Worm (Caenorhabditis elegans) whole organism, young adult: Measurements from ENCODE around the gene str-159.

Experiments
- B0019.2 ChIP-seq: fragments of 200-800 bp; sonication (Bioruptor generic); conservative IDR thresholded peaks from 2 replicates; pipeline ENCODE4 v1.3.6; 2022; ENCODE audit warnings: missing genetic modification reagents, missing genetic modification characterization, missing compliant biosample characterization
- C17E4.6 ChIP-seq: fragments of 200-800 bp; sonication (Bioruptor generic); IDR thresholded peaks from 2 replicates; pipeline ENCODE4 v1.3.6; 2022; ENCODE audit warnings: missing genetic modification reagents, missing genetic modification characterization, missing compliant biosample characterization
- D2030.7 ChIP-seq: fragments of 200-800 bp; sonication (Bioruptor generic); IDR thresholded peaks from 2 replicates; pipeline ENCODE4 v1.3.6; 2022; ENCODE audit warnings: missing genetic modification reagents, missing genetic modification characterization, missing compliant biosample characterization
- F23B12.7 ChIP-seq: sonication (generic microtip); optimal IDR thresholded peaks from 2 replicates; lab custom pipeline; 2017; ENCODE audit warnings: missing genetic modification characterization, mild to moderate bottlenecking, missing compliant biosample characterization, antibody characterized with exemption, moderate library complexity; ENCODE audit not compliant: insufficient read depth
- F33H1.4 ChIP-seq: fragments of 200-800 bp; sonication (Bioruptor generic); IDR thresholded peaks from 2 replicates; pipeline ENCODE4 v1.3.6; 2022; ENCODE audit warnings: missing genetic modification reagents, missing genetic modification characterization, missing compliant biosample characterization
- F49E8.2 ChIP-seq: sonication (generic microtip); optimal IDR thresholded peaks from 3 replicates; lab custom pipeline; 2017; ENCODE audit warnings: missing genetic modification characterization, mild to moderate bottlenecking, missing compliant biosample characterization, antibody characterized with exemption, moderate library complexity; ENCODE audit not compliant: insufficient read depth
- Y95B8A.8 ChIP-seq: fragments of 200-800 bp; sonication (Bioruptor generic); IDR thresholded peaks from 2 replicates; pipeline ENCODE4 v1.3.6; 2022; ENCODE audit warnings: missing genetic modification reagents, missing genetic modification characterization, missing compliant biosample characterization
- akir-1 ChIP-seq: fragments of 200-800 bp; sonication (Bioruptor generic); optimal IDR thresholded peaks from 2 replicates; lab custom pipeline; 2018; ENCODE audit warnings: mild to moderate bottlenecking, missing genetic modification characterization, moderate library complexity, missing compliant biosample characterization
- atf-7 ChIP-seq: sonication (generic microtip); optimal IDR thresholded peaks from 2 replicates; lab custom pipeline; 2017; ENCODE audit warnings: mild to moderate bottlenecking, missing genetic modification characterization, missing compliant biosample characterization
- attf-3 ChIP-seq: fragments of 200-800 bp; sonication (Bioruptor generic); conservative IDR thresholded peaks from 2 replicates; pipeline ENCODE4 v1.3.6; 2022; ENCODE audit warnings: missing genetic modification reagents, missing genetic modification characterization, missing compliant biosample characterization
- attf-6 ChIP-seq: fragments of 200-800 bp; sonication (Bioruptor generic); IDR thresholded peaks from 2 replicates; pipeline ENCODE4 v1.3.6; 2022; ENCODE audit warnings: missing genetic modification reagents, missing genetic modification characterization, missing compliant biosample characterization
- ceh-100 ChIP-seq: fragments of 200-800 bp; sonication (Bioruptor generic); IDR thresholded peaks from 2 replicates; pipeline ENCODE4 v1.3.6; 2022; ENCODE audit warnings: missing genetic modification reagents, missing genetic modification characterization, missing compliant biosample characterization
- ceh-27 ChIP-seq: fragments of 200-800 bp; sonication (Bioruptor generic); optimal IDR thresholded peaks from 2 replicates; lab custom pipeline; 2018; ENCODE audit warnings: mild to moderate bottlenecking, missing genetic modification characterization, moderate library complexity, missing compliant biosample characterization
- ceh-58 ChIP-seq: fragments of 200-800 bp; sonication (Bioruptor generic); IDR thresholded peaks from 2 replicates; pipeline ENCODE4 v1.3.6; 2022; ENCODE audit warnings: missing genetic modification characterization, missing compliant biosample characterization
- ceh-91 ChIP-seq: fragments of 200-800 bp; sonication (Bioruptor generic); IDR thresholded peaks from 2 replicates; pipeline ENCODE4 v1.3.6; 2022; ENCODE audit warnings: missing genetic modification reagents, missing genetic modification characterization, missing compliant biosample characterization
- die-1 ChIP-seq: sonication (generic microtip); optimal IDR thresholded peaks from 2 replicates; lab custom pipeline; 2016; ENCODE audit warnings: missing genotype, mild to moderate bottlenecking, missing genetic modification characterization, missing compliant biosample characterization
- egl-44 ChIP-seq: fragments of 200-800 bp; sonication (Bioruptor generic); IDR thresholded peaks from 2 replicates; pipeline ENCODE4 v1.3.6; 2022; ENCODE audit warnings: missing genetic modification reagents, missing genetic modification characterization, missing compliant biosample characterization
- ekl-4 ChIP-seq: fragments of 200-800 bp; sonication (Bioruptor generic); IDR thresholded peaks from 2 replicates; pipeline ENCODE4 v1.3.6; 2022; ENCODE audit warnings: missing genetic modification reagents, missing genetic modification characterization, missing compliant biosample characterization
- him-1 ChIP-seq: sonication (generic microtip); optimal IDR thresholded peaks from 2 replicates; lab custom pipeline; 2016; ENCODE audit warnings: missing genotype, missing genetic modification reagents, missing genetic modification characterization, missing compliant biosample characterization
- hlh-12 ChIP-seq: sonication (generic microtip); optimal IDR thresholded peaks from 2 replicates; lab custom pipeline; 2016; ENCODE audit warnings: missing genetic modification characterization, missing compliant biosample characterization
- hmg-20 ChIP-seq: fragments of 200-800 bp; sonication (Bioruptor generic); IDR thresholded peaks from 2 replicates; pipeline ENCODE4 v1.3.6; 2022; ENCODE audit warnings: missing genetic modification reagents, missing genetic modification characterization, missing compliant biosample characterization
- hrde-1 ChIP-seq: sonication (generic microtip); optimal IDR thresholded peaks from 2 replicates; lab custom pipeline; 2016; ENCODE audit warnings: missing genetic modification characterization, mild to moderate bottlenecking, missing compliant biosample characterization, moderate library complexity, missing genotype, missing genetic modification reagents, borderline replicate concordance
- hsf-1 ChIP-seq: fragments of 200-800 bp; sonication (Bioruptor generic); IDR thresholded peaks from 2 replicates; pipeline ENCODE4 v1.3.6; 2022; ENCODE audit warnings: missing genetic modification reagents, missing genetic modification characterization, missing compliant biosample characterization
- lin-26 ChIP-seq: fragments of 200-800 bp; sonication (Bioruptor generic); IDR thresholded peaks from 2 replicates; pipeline ENCODE4 v1.3.6; 2022; ENCODE audit warnings: missing genetic modification reagents, missing genetic modification characterization, missing compliant biosample characterization
- lin-40 ChIP-seq: sonication (generic microtip); optimal IDR thresholded peaks from 2 replicates; lab custom pipeline; 2016; ENCODE audit warnings: missing genetic modification characterization, mild to moderate bottlenecking, missing compliant biosample characterization, missing genotype, missing genetic modification reagents
- lin-54 ChIP-seq: fragments of 200-800 bp; sonication (Bioruptor generic); optimal IDR thresholded peaks from 2 replicates; lab custom pipeline; 2018; ENCODE audit warnings: mild to moderate bottlenecking, missing genetic modification characterization, missing compliant biosample characterization
- lsl-1 ChIP-seq: fragments of 200-800 bp; sonication (Bioruptor generic); optimal IDR thresholded peaks from 2 replicates; lab custom pipeline; 2018; ENCODE audit warnings: mild to moderate bottlenecking, missing genetic modification characterization, moderate library complexity, missing compliant biosample characterization
- madf-8 ChIP-seq: fragments of 200-800 bp; sonication (Bioruptor generic); conservative IDR thresholded peaks from 2 replicates; pipeline ENCODE4 v1.3.6; 2022; ENCODE audit warnings: missing genetic modification reagents, missing genetic modification characterization, missing compliant biosample characterization
- mcd-1 ChIP-seq: fragments of 200-800 bp; sonication (Bioruptor generic); IDR thresholded peaks from 2 replicates; pipeline ENCODE4 v1.3.6; 2022; ENCODE audit warnings: missing genetic modification reagents, missing genetic modification characterization, missing compliant biosample characterization
- nhr-120 ChIP-seq: fragments of 200-800 bp; sonication (Bioruptor generic); IDR thresholded peaks from 2 replicates; pipeline ENCODE4 v1.3.6; 2022; ENCODE audit warnings: missing genetic modification characterization, missing compliant biosample characterization
- nhr-80 ChIP-seq: sonication (generic microtip); optimal IDR thresholded peaks from 2 replicates; lab custom pipeline; 2016; ENCODE audit warnings: missing genetic modification characterization, missing compliant biosample characterization
- rec-8 ChIP-seq, 2 experiments: sonication (generic microtip); optimal IDR thresholded peaks; 2 replicates each; lab custom pipeline; 2016; ENCODE audit warnings: mild to moderate bottlenecking in 2 of 2, missing genetic modification characterization in 2 of 2, missing genetic modification reagents in 2 of 2, missing genotype in 2 of 2, missing biosample characterization in 1 of 2, missing compliant biosample characterization in 1 of 2, moderate library complexity in 1 of 2
- repo-1 ChIP-seq: sonication (generic microtip); optimal IDR thresholded peaks from 2 replicates; lab custom pipeline; 2017; ENCODE audit warnings: mild to moderate bottlenecking, missing genetic modification characterization, missing compliant biosample characterization
- rpc-1 ChIP-seq, 2 experiments: fragments of 150-350 bp in 1 of 2; sonication (generic microtip) in 1 of 2; optimal IDR thresholded peaks; 2 replicates each; lab custom pipeline; 2014 to 2018; ENCODE audit warnings: missing biosample characterization in 1 of 2, missing genetic modification characterization in 1 of 2, missing genetic modification reagents in 1 of 2, missing genotype in 1 of 2
- snpc-1.1 ChIP-seq: sonication (generic microtip); optimal IDR thresholded peaks from 2 replicates; lab custom pipeline; 2017; ENCODE audit warnings: missing genetic modification characterization, mild to moderate bottlenecking, missing compliant biosample characterization, antibody characterized with exemption, moderate library complexity, missing genotype, missing genetic modification reagents; ENCODE audit not compliant: insufficient read depth
- snpc-3.4 ChIP-seq: sonication (generic microtip); optimal IDR thresholded peaks from 2 replicates; lab custom pipeline; 2017; ENCODE audit warnings: missing genetic modification characterization, mild to moderate bottlenecking, missing compliant biosample characterization, antibody characterized with exemption, moderate library complexity, missing genotype, missing genetic modification reagents
- snpc-4 ChIP-seq, 5 experiments: fragments of 150-350 bp in 1 of 5; sonication (generic microtip) in 4 of 5; optimal IDR thresholded peaks; 2 replicates each; lab custom pipeline; 2014 to 2018; ENCODE audit warnings: missing genetic modification characterization in 5 of 5, missing biosample characterization in 3 of 5, antibody characterized with exemption in 2 of 5, mild to moderate bottlenecking in 2 of 5, missing compliant biosample characterization in 2 of 5, missing genotype in 2 of 5, moderate library complexity in 2 of 5, missing genetic modification reagents in 1 of 5
- somi-1 ChIP-seq: fragments of 200-800 bp; sonication (Bioruptor generic); optimal IDR thresholded peaks from 2 replicates; lab custom pipeline; 2018; ENCODE audit warnings: mild to moderate bottlenecking, missing genetic modification characterization, missing compliant biosample characterization
- tbp1 ChIP-seq: fragments of 200-800 bp; sonication (Bioruptor generic); optimal IDR thresholded peaks from 2 replicates; lab custom pipeline; 2018; ENCODE audit warnings: mild to moderate bottlenecking, missing genetic modification characterization, missing compliant biosample characterization
- ztf-22 ChIP-seq: fragments of 200-800 bp; sonication (Bioruptor generic); optimal IDR thresholded peaks from 2 replicates; lab custom pipeline; 2018; ENCODE audit warnings: mild to moderate bottlenecking, missing genetic modification characterization, moderate library complexity, missing compliant biosample characterization
- ztf-25 ChIP-seq: fragments of 200-800 bp; sonication (Bioruptor generic); IDR thresholded peaks from 2 replicates; pipeline ENCODE4 v1.3.6; 2022; ENCODE audit warnings: missing genetic modification reagents, missing genetic modification characterization, missing compliant biosample characterization
- ztf-6 ChIP-seq: fragments of 200-800 bp; sonication (Bioruptor generic); IDR thresholded peaks from 2 replicates; pipeline ENCODE4 v1.3.6; 2022; ENCODE audit warnings: missing genetic modification reagents, missing genetic modification characterization, missing compliant biosample characterization

str-159 gene

ce11 chrIV:4880634-4881033, 28.5 kb upstream of the str-159 start (continued):
- TF ChIP-seq F23B12.7 (tag; lab: Kevin White, UChicago) (peak; percentile 73), die-1 (no peak), hmg-20 (GFP tag; lab: Robert Waterston, UW) (no peak; the same call in 1 of the 2 replicates), ceh-58 (GFP tag; lab: Robert Waterston, UW) (no peak), ceh-91 (GFP tag; lab: Robert Waterston, UW) (0 out of 2 replicates have a peak, but pooled peaks have one; percentile 16), ceh-100 (GFP tag; lab: Robert Waterston, UW) (peak; percentile 55), ztf-25 (GFP tag; lab: Robert Waterston, UW) (no peak), egl-44 (0 out of 2 replicates have a peak, but pooled peaks have one; percentile 12), ekl-4 (GFP tag; lab: Robert Waterston, UW) (peak; percentile 87), akir-1 (GFP tag; lab: Kevin White, UChicago) (no peak), ztf-22 (GFP tag; lab: Kevin White, UChicago) (no peak), nhr-80 (tag; lab: Kevin White, UChicago) (no peak), ceh-27 (no peak), atf-7 (tag; lab: Kevin White, UChicago) (no peak), rec-8 (tag; optimal IDR thresholded peaks at IDR 0.05; lab: Kevin White, UChicago) (peak in 1 of 2 experiments; percentile 25), Y95B8A.8 (GFP tag; lab: Robert Waterston, UW) (0 out of 2 replicates have a peak, but pooled peaks have one; percentile 58), ztf-6 (no peak), repo-1 (tag; lab: Kevin White, UChicago) (no peak), lsl-1 (GFP tag; lab: Kevin White, UChicago) (peak; percentile 75), tbp1 (GFP tag; lab: Kevin White, UChicago) (peak; percentile 81), madf-8 (peak; percentile 46), hlh-12 (tag; lab: Kevin White, UChicago) (no peak), attf-6 (GFP tag; lab: Robert Waterston, UW) (peak; percentile 96), mcd-1 (GFP tag; lab: Robert Waterston, UW) (peak; percentile 78), snpc-4 (GFP tag; optimal IDR thresholded peaks at IDR 0.05; lab: Kevin White, UChicago) (peak; percentile 99), snpc-4 (tag; optimal IDR thresholded peaks at IDR 0.05; lab: Kevin White, UChicago) (peak; percentile 98 to 99 (median 98)), lin-40 (tag; lab: Kevin White, UChicago) (no peak), snpc-1.1 (tag; lab: Kevin White, UChicago) (peak; percentile 98), hsf-1 (GFP tag; lab: Robert Waterston, UW) (peak; percentile 73), F49E8.2 (tag; lab: Kevin White, UChicago) (peak; percentile 95), B0019.2 (GFP tag; lab: Robert Waterston, UW) (no peak), F33H1.4 (GFP tag; lab: Robert Waterston, UW) (peak; percentile 65), C17E4.6 (GFP tag; lab: Robert Waterston, UW) (peak; percentile 42; the same call in 1 of the 2 replicates), lin-54 (GFP tag; lab: Kevin White, UChicago) (peak; percentile 73)
- TF ChIP-seq, all 124 proteins: peak for 44

ce11 chrIV:4883984-4884383, 25.2 kb upstream of the str-159 start, which contains the start of gene str-166:
Gene str-166, plus strand, starts transcription at chrIV:4884284.
- TF ChIP-seq ztf-25 (GFP tag; lab: Robert Waterston, UW): no peak

- TF ChIP-seq ztf-25 (GFP tag; lab: Robert Waterston, UW) (0 out of 2 replicates have a peak, but pooled peaks have one; percentile 50), attf-3 (GFP tag; lab: Robert Waterston, UW) (no peak), somi-1 (GFP tag; lab: Kevin White, UChicago) (no peak), lin-26 (GFP tag; lab: Robert Waterston, UW) (peak; percentile 49; the same call in 1 of the 2 replicates), tbp1 (GFP tag; lab: Kevin White, UChicago) (peak; percentile 80), rpc-1 (optimal IDR thresholded peaks at IDR 0.05; lab: Kevin White, UChicago) (peak; percentile 62), rpc-1 (tag; optimal IDR thresholded peaks at IDR 0.05; lab: Kevin White, UChicago) (peak; percentile 82), him-1 (tag; lab: Kevin White, UChicago) (peak; percentile 35), nhr-120 (GFP tag; lab: Robert Waterston, UW) (no peak), hrde-1 (tag; lab: Kevin White, UChicago) (no peak), snpc-3.4 (tag; lab: Kevin White, UChicago) (peak; percentile 52), C17E4.6 (GFP tag; lab: Robert Waterston, UW) (peak; percentile 44; the same call in 1 of the 2 replicates), snpc-4 (GFP tag; optimal IDR thresholded peaks at IDR 0.05; lab: Kevin White, UChicago) (peak; percentile 80), snpc-4 (tag; optimal IDR thresholded peaks at IDR 0.05; lab: Kevin White, UChicago) (peak; percentile 83 to 95 (median 90)), attf-6 (GFP tag; lab: Robert Waterston, UW) (peak; percentile 83), D2030.7 (GFP tag; lab: Robert Waterston, UW) (peak; percentile 39; the same call in 1 of the 2 replicates)
These were observed 23.7 kb upstream of the str-159 start for ce11 chrIV:4885435-4885834.
